Fruit fly (Drosophila melanogaster): ENCODE results near the gene CG10154.

DNA sequence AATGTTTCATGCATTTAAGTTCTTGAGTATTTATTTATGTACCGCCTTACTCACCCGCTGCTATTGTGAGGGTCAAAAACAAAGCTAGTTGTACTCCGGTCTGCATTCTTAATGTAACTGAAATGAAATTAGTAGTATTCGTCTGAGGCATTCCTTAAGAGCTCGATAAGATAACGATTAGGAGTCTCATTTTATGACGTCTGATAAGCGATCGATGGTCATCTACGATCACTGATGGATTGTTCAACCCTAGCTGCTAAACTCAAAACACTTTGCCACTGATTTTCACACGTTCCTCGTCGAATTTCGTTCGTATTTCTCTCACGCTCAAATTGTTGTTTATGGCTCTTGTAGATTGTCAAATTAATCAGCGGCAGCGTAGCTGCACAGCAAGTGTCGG lies 20.2 kb upstream of the CG10154 start, which contains the start of gene CG10116:
- TF ChIP-seq psq (optimal IDR thresholded peaks at IDR 0.05): no peak
- no peak for TF ChIP-seq Sin3A (optimal IDR thresholded peaks at IDR 0.05)
- TF ChIP-seq h (optimal IDR thresholded peaks at IDR 0.05): no peak

Data from Kc167 (cell line).